Fruit fly (Drosophila melanogaster): ENCODE data around the gene CG32473.

The CG32473 gene

dm6 chr3R:13264061-13264661, 38.3 kb upstream of the CG32473 start, which contains the start of gene Ravus (continued):
- TF ChIP-seq wek (GFP tag; optimal IDR thresholded peaks at IDR 0.05) (no peak), CG7357 (GFP tag; IDR thresholded peaks at IDR 0.05) (peak; percentile 56; the same call in 2 of the 3 replicates), wdn (GFP tag; IDR thresholded peaks at IDR 0.05) (no peak), CG2129 (GFP tag; IDR thresholded peaks at IDR 0.05; ENCODE audit: partially characterized antibody) (no peak), CG4854 (GFP tag; optimal IDR thresholded peaks at IDR 0.05) (peak; percentile 28), da (GFP tag; optimal IDR thresholded peaks at IDR 0.05) (no peak), Mad (GFP tag; optimal IDR thresholded peaks at IDR 0.05) (no peak), CG34224 (GFP tag; IDR thresholded peaks at IDR 0.05; ENCODE audit: partially characterized antibody) (no peak), D (optimal IDR thresholded peaks at IDR 0.05) (no peak), D (GFP tag; optimal IDR thresholded peaks at IDR 0.05) (no peak), maf-S (GFP tag; optimal IDR thresholded peaks at IDR 0.05) (peak; percentile 0), grn (GFP tag; optimal IDR thresholded peaks at IDR 0.05) (no peak), Fer2 (tag; optimal IDR thresholded peaks at IDR 0.05) (peak; percentile 26), CG6791 (GFP tag; IDR thresholded peaks at IDR 0.05; ENCODE audit: partially characterized antibody) (no peak), CG1602 (GFP tag; optimal IDR thresholded peaks at IDR 0.05) (peak; percentile 35), pnt (GFP tag; optimal IDR thresholded peaks at IDR 0.05) (no peak), slbo (GFP tag; IDR thresholded peaks at IDR 0.05) (peak; percentile 67), hth (optimal IDR thresholded peaks at IDR 0.05) (no peak), gsb (GFP tag; IDR thresholded peaks at IDR 0.05) (no peak), toy (GFP tag; IDR thresholded peaks at IDR 0.05) (no peak), CrebB (tag; optimal IDR thresholded peaks at IDR 0.05) (no peak), Doc2 (GFP tag; IDR thresholded peaks at IDR 0.05) (no peak), CG11560 (tag; IDR thresholded peaks at IDR 0.05) (no peak), sens (GFP tag) (peak; percentile 89), CG33213 (GFP tag; optimal IDR thresholded peaks at IDR 0.05) (peak; percentile 47), nmo (GFP tag; optimal IDR thresholded peaks at IDR 0.05) (peak; percentile 84), CG12236 (GFP tag; optimal IDR thresholded peaks at IDR 0.05) (no peak), CG31365 (tag; optimal IDR thresholded peaks at IDR 0.05) (no peak), crp (GFP tag; optimal IDR thresholded peaks at IDR 0.05) (peak in 1 of 2 experiments; percentile 35), hb (GFP tag; IDR thresholded peaks at IDR 0.05; ENCODE audit: partially characterized antibody) (no peak), CG3995 (GFP tag; optimal IDR thresholded peaks at IDR 0.05) (peak; percentile 61), Ada2b (GFP tag; IDR thresholded peaks at IDR 0.05) (0 out of 2 replicates have a peak, but pooled peaks have one; percentile 5), CG4424 (GFP tag; optimal IDR thresholded peaks at IDR 0.05) (peak; percentile 34), esg (GFP tag; conservative IDR thresholded peaks at IDR 0.05) (peak; percentile 54), CG30020 (tag; optimal IDR thresholded peaks at IDR 0.05) (peak; percentile 60), CG1603 (tag; optimal IDR thresholded peaks at IDR 0.05) (no peak), PHDP (tag; optimal IDR thresholded peaks at IDR 0.05) (peak; percentile 39), CG5245 (GFP tag; optimal IDR thresholded peaks at IDR 0.05) (no peak), CG11696 (GFP tag; IDR thresholded peaks at IDR 0.05) (no peak), Myb (GFP tag; optimal IDR thresholded peaks at IDR 0.05) (peak; percentile 65), run (tag; optimal IDR thresholded peaks at IDR 0.05) (no peak), Med (GFP tag) (peak; percentile 87), Hr3 (GFP tag; optimal IDR thresholded peaks at IDR 0.05) (peak; percentile 55), CG11504 (tag; optimal IDR thresholded peaks at IDR 0.05) (no peak), br (optimal IDR thresholded peaks at IDR 0.05) (no peak), CG7372 (GFP tag; IDR thresholded peaks at IDR 0.05) (peak; percentile 36; the same call in 1 of the 2 replicates), Atf3 (GFP tag; optimal IDR thresholded peaks at IDR 0.05) (no peak), CG18764 (GFP tag; optimal IDR thresholded peaks at IDR 0.05) (no peak), Hr51 (GFP tag; optimal IDR thresholded peaks at IDR 0.05) (peak in 1 of 2 experiments; percentile 19), cato (GFP tag; optimal IDR thresholded peaks at IDR 0.05; ENCODE audit: borderline replicate concordance) (peak; percentile 9), Usf (GFP tag; optimal IDR thresholded peaks at IDR 0.05) (peak; percentile 24), repo (GFP tag; optimal IDR thresholded peaks at IDR 0.05) (no peak)
